Worm (Caenorhabditis elegans): ENCODE data around the gene K06A9.1.

DNA sequence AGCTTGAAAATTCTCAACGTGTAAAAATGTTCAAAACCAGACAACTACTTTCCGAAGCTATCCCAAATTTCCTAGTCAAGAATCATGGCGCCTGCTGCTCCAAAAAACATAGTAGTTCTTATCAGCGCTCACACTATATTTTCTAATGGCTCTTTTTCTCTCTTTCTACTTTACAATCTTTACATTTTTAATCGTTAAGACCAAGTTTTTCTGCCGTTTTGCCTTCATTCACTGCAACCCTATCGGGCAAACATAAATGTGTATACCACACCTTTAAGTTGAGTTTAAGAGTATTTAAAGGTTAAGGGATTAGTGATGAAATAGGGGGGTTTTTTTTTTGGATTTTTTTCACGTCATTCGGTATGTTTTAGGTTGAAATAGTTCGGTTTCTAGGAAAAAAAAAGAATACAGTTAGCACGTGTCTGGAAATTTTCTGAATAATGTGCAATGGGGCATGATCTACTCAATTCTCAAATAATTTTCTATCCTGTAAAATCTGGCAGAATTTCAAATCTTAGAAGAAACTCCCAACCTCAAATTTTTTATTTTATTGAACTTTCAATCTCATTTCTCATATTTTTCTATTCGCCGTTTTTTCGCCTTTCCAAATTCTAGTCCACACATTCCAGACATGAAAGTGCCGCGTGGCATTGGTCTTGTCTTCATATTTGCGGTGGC is at the start of gene K06A9.1:
- TF ChIP-seq lir-3 (tag; optimal IDR thresholded peaks at IDR 0.05; ENCODE audit: poor library complexity), result no peak
- TF ChIP-seq ceh-88 (GFP tag; IDR thresholded peaks at IDR 0.05), result no peak
- TF ChIP-seq mef-2 (tag; optimal IDR thresholded peaks at IDR 0.05), result no peak
- TF ChIP-seq nhr-77 (tag; optimal IDR thresholded peaks at IDR 0.05), result no peak
- TF ChIP-seq hlh-17 (GFP tag; optimal IDR thresholded peaks at IDR 0.05; ENCODE audit: borderline replicate concordance), result no peak
- no peak for TF ChIP-seq unc-86 (tag; optimal IDR thresholded peaks at IDR 0.05)
